Fruit fly (Drosophila melanogaster): ENCODE results near the gene CG8840.
A peak's percentile ranks its signal among the peaks of the same experiment; 100 is the strongest.

CG8840 gene

dm6 chr2L:3436347-3436746 lies 26.0 kb downstream of the CG8840 start (continued):
- TF ChIP-seq D (optimal IDR thresholded peaks at IDR 0.05) (no peak), D (GFP tag; optimal IDR thresholded peaks at IDR 0.05) (no peak), esg (GFP tag; conservative IDR thresholded peaks at IDR 0.05) (0 out of 2 replicates have a peak, but pooled peaks have one; percentile 15), CG14441 (GFP tag; IDR thresholded peaks at IDR 0.05) (peak; percentile 21; the same call in 1 of the 2 replicates), Hand (GFP tag; optimal IDR thresholded peaks at IDR 0.05) (no peak), pan (optimal IDR thresholded peaks at IDR 0.05) (no peak), pan (GFP tag; optimal IDR thresholded peaks at IDR 0.05 in 1 of 2, IDR thresholded peaks at IDR 0.05 in 1 of 2) (peak in 1 of 2 experiments; percentile 59), gem (tag; optimal IDR thresholded peaks at IDR 0.05) (peak; percentile 25), gt (GFP tag; IDR thresholded peaks at IDR 0.05) (no peak), stc (GFP tag; IDR thresholded peaks at IDR 0.05) (0 out of 2 replicates have a peak, but pooled peaks have one; percentile 39), CG6683 (GFP tag; optimal IDR thresholded peaks at IDR 0.05) (no peak), slp2 (GFP tag; optimal IDR thresholded peaks at IDR 0.05) (no peak), CG3407 (GFP tag; optimal IDR thresholded peaks at IDR 0.05) (no peak), tx (GFP tag; optimal IDR thresholded peaks at IDR 0.05) (no peak), CG10431 (GFP tag; optimal IDR thresholded peaks at IDR 0.05) (no peak), CG11504 (tag; optimal IDR thresholded peaks at IDR 0.05) (peak; percentile 13)

DNA sequence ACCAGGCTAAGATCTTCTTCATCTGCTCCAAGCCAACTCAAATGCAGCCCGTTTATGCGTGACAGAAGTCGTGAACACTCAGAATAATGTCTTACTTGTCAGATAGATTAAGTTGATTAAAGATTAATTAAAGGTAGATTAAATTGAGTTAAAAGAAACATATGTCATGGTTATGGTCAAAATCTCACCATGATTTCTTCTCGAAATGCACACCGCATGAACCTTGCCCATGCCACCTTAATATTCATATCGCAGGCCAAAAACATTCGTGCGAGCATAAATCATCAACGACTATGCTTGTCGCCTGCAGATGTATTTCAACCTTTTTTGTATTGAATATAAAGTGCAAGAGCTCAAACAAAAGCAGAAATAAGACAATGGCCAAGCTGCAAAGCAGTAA lies 26.7 kb downstream of the CG8840 start:
- TF ChIP-seq Taf1 (GFP tag; IDR thresholded peaks at IDR 0.05) (no peak), CG14050 (GFP tag; IDR thresholded peaks at IDR 0.05) (peak; percentile 37; the same call in 2 of the 3 replicates), CG2129 (GFP tag; IDR thresholded peaks at IDR 0.05; ENCODE audit: partially characterized antibody) (no peak), CG17912 (GFP tag; optimal IDR thresholded peaks at IDR 0.05) (no peak), Drgx (GFP tag; IDR thresholded peaks at IDR 0.05) (peak; percentile 86), crol (GFP tag; IDR thresholded peaks at IDR 0.05) (no peak), CG4360 (GFP tag; IDR thresholded peaks at IDR 0.05) (no peak), ase (GFP tag; IDR thresholded peaks at IDR 0.05) (0 out of 3 replicates have a peak, but pooled peaks have one; percentile 44), Mrtf (GFP tag; IDR thresholded peaks at IDR 0.05) (no peak), CG4617 (GFP tag; optimal IDR thresholded peaks at IDR 0.05; ENCODE audit: borderline replicate concordance) (no peak), CG5245 (GFP tag; optimal IDR thresholded peaks at IDR 0.05) (peak; percentile 6), CG18599 (GFP tag; optimal IDR thresholded peaks at IDR 0.05) (peak; percentile 29), CG2202 (tag; optimal IDR thresholded peaks at IDR 0.05) (no peak), phol (tag; optimal IDR thresholded peaks at IDR 0.05) (peak; percentile 74), Sin3A (optimal IDR thresholded peaks at IDR 0.05) (no peak), CG8944 (GFP tag; optimal IDR thresholded peaks at IDR 0.05) (peak; percentile 4), trh (GFP tag; optimal IDR thresholded peaks at IDR 0.05) (no peak), grau (tag; optimal IDR thresholded peaks at IDR 0.05) (peak; percentile 39), CG1603 (tag; optimal IDR thresholded peaks at IDR 0.05) (peak; percentile 89), dysf (GFP tag; IDR thresholded peaks at IDR 0.05) (peak; percentile 65), CG12155 (GFP tag; optimal IDR thresholded peaks at IDR 0.05) (no peak), otp (GFP tag; IDR thresholded peaks at IDR 0.05) (peak; percentile 66; the same call in 1 of the 3 replicates), cg (GFP tag; optimal IDR thresholded peaks at IDR 0.05) (no peak), lbe (GFP tag; optimal IDR thresholded peaks at IDR 0.05) (peak; percentile 28), salm (tag; optimal IDR thresholded peaks at IDR 0.05) (peak; percentile 60), CG7372 (GFP tag; IDR thresholded peaks at IDR 0.05) (0 out of 2 replicates have a peak, but pooled peaks have one; percentile 14), eve (GFP tag; optimal IDR thresholded peaks at IDR 0.05) (peak in 1 of 2 experiments; percentile 89), CG4328 (GFP tag; optimal IDR thresholded peaks at IDR 0.05) (peak; percentile 13), CG8290 (GFP tag; optimal IDR thresholded peaks at IDR 0.05) (no peak), CG8290 (tag; optimal IDR thresholded peaks at IDR 0.05) (peak in 1 of 2 experiments; percentile 56), Oaz (GFP tag; IDR thresholded peaks at IDR 0.05) (peak; percentile 74), Hsf (GFP tag; optimal IDR thresholded peaks at IDR 0.05) (no peak), Hey (tag; optimal IDR thresholded peaks at IDR 0.05) (no peak), CG17328 (GFP tag; IDR thresholded peaks at IDR 0.05) (peak; percentile 72), seq (GFP tag; IDR thresholded peaks at IDR 0.05) (peak; percentile 64; the same call in 1 of the 2 replicates), CG6272 (GFP tag; IDR thresholded peaks at IDR 0.05) (no peak)

All from whole organism, embryonic.